Fruit fly (Drosophila melanogaster): ENCODE results near the gene CG44475.

DNA sequence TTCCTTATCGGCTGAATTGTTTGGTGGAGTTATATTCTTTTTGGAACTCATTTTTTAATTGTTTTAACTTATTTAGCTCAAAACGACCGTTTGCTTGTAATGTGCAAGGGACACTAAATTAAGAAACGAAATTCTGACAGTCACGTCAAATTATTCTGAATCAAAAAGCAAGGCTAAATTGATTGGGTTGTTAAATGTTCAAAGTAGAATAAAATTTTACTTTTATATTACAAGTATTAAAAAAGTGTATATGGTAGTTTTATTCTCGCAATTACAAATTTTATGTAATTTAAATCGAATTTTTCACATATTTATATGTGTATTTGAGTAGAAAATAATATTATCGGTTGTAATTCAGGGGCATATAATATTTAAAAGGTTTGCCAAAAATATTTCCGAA is 47.4 kb downstream of the CG44475 start, which contains the start of gene CG18518:
- TF ChIP-seq CG12768 (GFP tag; optimal IDR thresholded peaks at IDR 0.05) (no peak), pad (GFP tag; optimal IDR thresholded peaks at IDR 0.05) (no peak), cnc (optimal IDR thresholded peaks at IDR 0.05) (no peak), toe (GFP tag; optimal IDR thresholded peaks at IDR 0.05) (no peak), tj (GFP tag; optimal IDR thresholded peaks at IDR 0.05) (no peak), CG11617 (GFP tag; optimal IDR thresholded peaks at IDR 0.05) (no peak), kay (GFP tag; ENCODE audit: borderline replicate concordance) (no peak), CG14711 (tag; optimal IDR thresholded peaks at IDR 0.05) (no peak), Mnt (GFP tag; optimal IDR thresholded peaks at IDR 0.05) (no peak)

Measured in whole organism, adult.